Fruit fly (Drosophila melanogaster) S2 (cell line): ENCODE results near the gene CG2924.

Experiments
- CG8478 ChIP-seq: fragments of >200 bp; optimal IDR thresholded peaks from 2 replicates; lab custom pipeline; 2018
- CTCF ChIP-seq, 2 experiments: fragments of >200 bp; optimal IDR thresholded peaks; 2 replicates each; lab custom pipeline; 2018

dm6 chrX:2225138-2225537 lies 45.4 kb downstream of the CG2924 start, which contains the start of gene pcx:
- TF ChIP-seq CTCF (optimal IDR thresholded peaks at IDR 0.05; lab: Kevin White, UChicago) = no peak
- TF ChIP-seq CG8478 (lab: Kevin White, UChicago) = no peak
